Worm (Caenorhabditis elegans): ENCODE data around the gene K02F6.5.

ce11 chrII:2564899-2565298 lies 30.3 kb downstream of the K02F6.5 start, which contains the start of gene usp-39:
- no peak for TF ChIP-seq ama-1 (optimal IDR thresholded peaks at IDR 0.05)
- TF ChIP-seq ceh-13 (GFP tag; optimal IDR thresholded peaks at IDR 0.05) = no peak
- TF ChIP-seq hmg-4 (GFP tag; optimal IDR thresholded peaks at IDR 0.05) = no peak
- TF ChIP-seq flt-1 (GFP tag; IDR thresholded peaks at IDR 0.05) = no peak
- TF ChIP-seq hmbx-1 (tag; optimal IDR thresholded peaks at IDR 0.05) = no peak
- TF ChIP-seq hnd-1 (tag; optimal IDR thresholded peaks at IDR 0.05) = no peak

Data from whole organism, early embryonic.